Fruit fly (Drosophila melanogaster) whole organism: ENCODE data around the gene Tailor.

Experiments
- CG8478 ChIP-seq: fragments of >200 bp; optimal IDR thresholded peaks from 2 replicates; lab custom pipeline; 2018; ENCODE audit warnings: inconsistent platforms
- Dll ChIP-seq: fragments of >200 bp; optimal IDR thresholded peaks from 2 replicates; lab custom pipeline; 2017
- EcR ChIP-seq, 2 experiments: fragments of >200 bp; optimal IDR thresholded peaks; 2 replicates each; lab custom pipeline; 2017; ENCODE audit warnings: missing biosample characterization in 2 of 2, missing genetic modification characterization in 2 of 2, missing genetic modification reagents in 2 of 2
- pan ChIP-seq: fragments of >200 bp; optimal IDR thresholded peaks from 2 replicates; lab custom pipeline; 2017
- psq ChIP-seq: fragments of >200 bp; optimal IDR thresholded peaks from 2 replicates; lab custom pipeline; 2017
- usp ChIP-seq: fragments of >200 bp; optimal IDR thresholded peaks from 2 replicates; lab custom pipeline; 2017; ENCODE audit warnings: missing biosample characterization, missing genetic modification characterization, mixed read lengths

Gene Tailor

dm6 chr3R:7091904-7092303 is 6.0 kb upstream of the Tailor start:
- TF ChIP-seq psq (lab: Kevin White, UChicago) (no peak), Dll (lab: Kevin White, UChicago) (no peak), pan (no peak), CG8478 (lab: Kevin White, UChicago) (no peak), EcR (GFP tag; optimal IDR thresholded peaks at IDR 0.05; lab: Kevin White, UChicago) (no peak), usp (GFP tag; lab: Kevin White, UChicago) (no peak)

dm6 chr3R:7090337-7090830 is 4.5 kb upstream of the Tailor start:
- peak; percentile 87 for TF ChIP-seq pan
- TF ChIP-seq EcR (GFP tag; optimal IDR thresholded peaks at IDR 0.05; lab: Kevin White, UChicago), result no peak

- TF ChIP-seq CG8478 (lab: Kevin White, UChicago) (no peak), Dll (lab: Kevin White, UChicago) (no peak), pan (no peak), EcR (GFP tag; optimal IDR thresholded peaks at IDR 0.05; lab: Kevin White, UChicago) (no peak), psq (lab: Kevin White, UChicago) (no peak), usp (GFP tag; lab: Kevin White, UChicago) (no peak)
Observed at dm6 chr3R:7089522-7090336, 3.8 kb upstream of the Tailor start.

- TF ChIP-seq Dll (lab: Kevin White, UChicago), result no peak
- TF ChIP-seq pan, result no peak
- no peak for TF ChIP-seq usp (GFP tag; lab: Kevin White, UChicago)
- no peak for TF ChIP-seq CG8478 (lab: Kevin White, UChicago)
- TF ChIP-seq psq (lab: Kevin White, UChicago), result no peak
- TF ChIP-seq EcR (GFP tag; optimal IDR thresholded peaks at IDR 0.05; lab: Kevin White, UChicago), result no peak
Observed at dm6 chr3R:7088837-7089361, 3.0 kb upstream of the Tailor start.

dm6 chr3R:7087904-7088303 is 2.0 kb upstream of the Tailor start:
- TF ChIP-seq EcR (GFP tag; optimal IDR thresholded peaks at IDR 0.05; lab: Kevin White, UChicago) (no peak), pan (no peak), CG8478 (lab: Kevin White, UChicago) (no peak), Dll (lab: Kevin White, UChicago) (no peak), usp (GFP tag; lab: Kevin White, UChicago) (no peak), psq (lab: Kevin White, UChicago) (no peak)

- TF ChIP-seq CG8478 (lab: Kevin White, UChicago) (no peak), usp (GFP tag; lab: Kevin White, UChicago) (no peak), psq (lab: Kevin White, UChicago) (no peak), Dll (lab: Kevin White, UChicago) (no peak), pan (no peak), EcR (GFP tag; optimal IDR thresholded peaks at IDR 0.05; lab: Kevin White, UChicago) (no peak)
Observed at dm6 chr3R:7087201-7087505, 1.3 kb upstream of the Tailor start.

- TF ChIP-seq usp (GFP tag; lab: Kevin White, UChicago) (no peak), Dll (lab: Kevin White, UChicago) (no peak), psq (lab: Kevin White, UChicago) (no peak), EcR (GFP tag; optimal IDR thresholded peaks at IDR 0.05; lab: Kevin White, UChicago) (no peak), pan (no peak), CG8478 (lab: Kevin White, UChicago) (no peak)
Observed at dm6 chr3R:7086377-7087200, 706 bp upstream of the Tailor start, which contains the start of gene alphaTub84B. Gene alphaTub84B, plus strand, starts transcription at chr3R:7086599.

- TF ChIP-seq EcR (GFP tag; optimal IDR thresholded peaks at IDR 0.05; lab: Kevin White, UChicago) (no peak), pan (no peak), psq (lab: Kevin White, UChicago) (no peak), usp (GFP tag; lab: Kevin White, UChicago) (no peak), Dll (lab: Kevin White, UChicago) (no peak), CG8478 (lab: Kevin White, UChicago) (no peak)
Observed at dm6 chr3R:7085455-7085854, 428 bp downstream of the Tailor start.

- no peak for TF ChIP-seq usp (GFP tag; lab: Kevin White, UChicago)
- TF ChIP-seq psq (lab: Kevin White, UChicago), result no peak
- no peak for TF ChIP-seq pan
- no peak for TF ChIP-seq Dll (lab: Kevin White, UChicago)
- no peak for TF ChIP-seq CG8478 (lab: Kevin White, UChicago)
- no peak for TF ChIP-seq EcR (GFP tag; optimal IDR thresholded peaks at IDR 0.05; lab: Kevin White, UChicago)
Observed at dm6 chr3R:7083750-7084149, 2.1 kb downstream of the Tailor start.

dm6 chr3R:7081972-7082371 is 3.9 kb downstream of the Tailor start, which contains the start of gene Dpck:
Gene Dpck, plus strand, starts transcription at chr3R:7082182.
- TF ChIP-seq Dll (lab: Kevin White, UChicago) (no peak), usp (GFP tag; lab: Kevin White, UChicago) (no peak), psq (lab: Kevin White, UChicago) (no peak), pan (no peak), EcR (GFP tag; optimal IDR thresholded peaks at IDR 0.05; lab: Kevin White, UChicago) (no peak), CG8478 (lab: Kevin White, UChicago) (no peak)
